Worm (Caenorhabditis elegans): Measurements from ENCODE around the gene vps-37.

The vps-37 gene

ce11 chrV:5587042-5587441, 5.5 kb upstream of the vps-37 start:
- TF ChIP-seq tbx-11 (GFP tag; IDR thresholded peaks at IDR 0.05) = no peak
- no peak for TF ChIP-seq tra-4 (tag; optimal IDR thresholded peaks at IDR 0.05)
- TF ChIP-seq sea-1 (GFP tag; conservative IDR thresholded peaks at IDR 0.05) = no peak
- TF ChIP-seq hmg-4 (GFP tag; optimal IDR thresholded peaks at IDR 0.05) = no peak
- TF ChIP-seq hnd-1 (tag; optimal IDR thresholded peaks at IDR 0.05) = no peak
- TF ChIP-seq pes-1 (GFP tag; IDR thresholded peaks at IDR 0.05) = no peak
- TF ChIP-seq tbx-37 (GFP tag; conservative IDR thresholded peaks at IDR 0.05) = no peak
- no peak for TF ChIP-seq aly-1 (tag; optimal IDR thresholded peaks at IDR 0.05)
- TF ChIP-seq hmbx-1 (tag; optimal IDR thresholded peaks at IDR 0.05) = no peak
- no peak for TF ChIP-seq ceh-13 (GFP tag; optimal IDR thresholded peaks at IDR 0.05)
- no peak for TF ChIP-seq F13C5.2 (tag; optimal IDR thresholded peaks at IDR 0.05)
- no peak for TF ChIP-seq scrt-1 (GFP tag; IDR thresholded peaks at IDR 0.05)
- no peak for TF ChIP-seq ama-1 (optimal IDR thresholded peaks at IDR 0.05)
- TF ChIP-seq ets-7 (tag; optimal IDR thresholded peaks at IDR 0.05) = no peak
- TF ChIP-seq ceh-36 (tag; optimal IDR thresholded peaks at IDR 0.05) = no peak
- no peak for TF ChIP-seq B0310.2 (tag; optimal IDR thresholded peaks at IDR 0.05)
- no peak for TF ChIP-seq flt-1 (GFP tag; IDR thresholded peaks at IDR 0.05)

ce11 chrV:5587955-5588354, 4.5 kb upstream of the vps-37 start:
- TF ChIP-seq aly-1 (tag; optimal IDR thresholded peaks at IDR 0.05) = no peak
- no peak for TF ChIP-seq B0310.2 (tag; optimal IDR thresholded peaks at IDR 0.05)
- TF ChIP-seq F13C5.2 (tag; optimal IDR thresholded peaks at IDR 0.05) = no peak
- no peak for TF ChIP-seq tbx-37 (GFP tag; conservative IDR thresholded peaks at IDR 0.05)
- TF ChIP-seq scrt-1 (GFP tag; IDR thresholded peaks at IDR 0.05) = no peak
- no peak for TF ChIP-seq hmbx-1 (tag; optimal IDR thresholded peaks at IDR 0.05)

- no peak for TF ChIP-seq tbx-11 (GFP tag; IDR thresholded peaks at IDR 0.05)
Measured at ce11 chrV:5591887-5592286, 613 bp upstream of the vps-37 start.

- TF ChIP-seq ama-1 (optimal IDR thresholded peaks at IDR 0.05) (no peak), aly-1 (tag; optimal IDR thresholded peaks at IDR 0.05) (no peak), B0310.2 (tag; optimal IDR thresholded peaks at IDR 0.05) (no peak), ceh-13 (GFP tag; optimal IDR thresholded peaks at IDR 0.05) (no peak), flt-1 (GFP tag; IDR thresholded peaks at IDR 0.05) (no peak), tbx-37 (GFP tag; conservative IDR thresholded peaks at IDR 0.05) (no peak), ceh-36 (tag; optimal IDR thresholded peaks at IDR 0.05) (no peak), F13C5.2 (tag; optimal IDR thresholded peaks at IDR 0.05) (no peak), hmg-4 (GFP tag; optimal IDR thresholded peaks at IDR 0.05) (no peak), sea-1 (GFP tag; conservative IDR thresholded peaks at IDR 0.05) (no peak), pes-1 (GFP tag; IDR thresholded peaks at IDR 0.05) (no peak), tra-4 (tag; optimal IDR thresholded peaks at IDR 0.05) (no peak), tbx-11 (GFP tag; IDR thresholded peaks at IDR 0.05) (no peak), ets-7 (tag; optimal IDR thresholded peaks at IDR 0.05) (no peak), scrt-1 (GFP tag; IDR thresholded peaks at IDR 0.05) (no peak), hmbx-1 (tag; optimal IDR thresholded peaks at IDR 0.05) (no peak), hnd-1 (tag; optimal IDR thresholded peaks at IDR 0.05) (no peak)
Measured at ce11 chrV:5593406-5593805, 906 bp downstream of the vps-37 start, which contains the start of gene mrpl-48. mrpl-48 (plus strand) TSS chrV:5593706.

ce11 chrV:5594315-5594714, 1.8 kb downstream of the vps-37 start, which contains the start of gene crn-2:
crn-2 (plus strand) TSS chrV:5594615.
- TF ChIP-seq flt-1 (GFP tag; IDR thresholded peaks at IDR 0.05) (no peak), hmg-4 (GFP tag; optimal IDR thresholded peaks at IDR 0.05) (no peak)

ce11 chrV:5596391-5597030, 4.0 kb downstream of the vps-37 start, which contains the start of gene zhit-1:
zhit-1 (minus strand) TSS chrV:5596551.
- TF ChIP-seq sea-1 (GFP tag; conservative IDR thresholded peaks at IDR 0.05) = no peak
- TF ChIP-seq tra-4 (tag; optimal IDR thresholded peaks at IDR 0.05) = no peak
- no peak for TF ChIP-seq ceh-36 (tag; optimal IDR thresholded peaks at IDR 0.05)
- TF ChIP-seq F13C5.2 (tag; optimal IDR thresholded peaks at IDR 0.05) = no peak
- TF ChIP-seq pes-1 (GFP tag; IDR thresholded peaks at IDR 0.05) = no peak
- no peak for TF ChIP-seq tbx-11 (GFP tag; IDR thresholded peaks at IDR 0.05)
- no peak for TF ChIP-seq aly-1 (tag; optimal IDR thresholded peaks at IDR 0.05)
- TF ChIP-seq ceh-13 (GFP tag; optimal IDR thresholded peaks at IDR 0.05) = no peak

- TF ChIP-seq sea-1 (GFP tag; conservative IDR thresholded peaks at IDR 0.05) = no peak
- no peak for TF ChIP-seq flt-1 (GFP tag; IDR thresholded peaks at IDR 0.05)
- TF ChIP-seq ceh-36 (tag; optimal IDR thresholded peaks at IDR 0.05) = no peak
- TF ChIP-seq hmbx-1 (tag; optimal IDR thresholded peaks at IDR 0.05) = no peak
- no peak for TF ChIP-seq scrt-1 (GFP tag; IDR thresholded peaks at IDR 0.05)
- TF ChIP-seq hmg-4 (GFP tag; optimal IDR thresholded peaks at IDR 0.05) = no peak
- TF ChIP-seq ceh-13 (GFP tag; optimal IDR thresholded peaks at IDR 0.05) = no peak
- TF ChIP-seq B0310.2 (tag; optimal IDR thresholded peaks at IDR 0.05) = no peak
- no peak for TF ChIP-seq hnd-1 (tag; optimal IDR thresholded peaks at IDR 0.05)
- TF ChIP-seq aly-1 (tag; optimal IDR thresholded peaks at IDR 0.05) = no peak
- no peak for TF ChIP-seq tra-4 (tag; optimal IDR thresholded peaks at IDR 0.05)
- no peak for TF ChIP-seq F13C5.2 (tag; optimal IDR thresholded peaks at IDR 0.05)
- TF ChIP-seq ets-7 (tag; optimal IDR thresholded peaks at IDR 0.05) = no peak
- no peak for TF ChIP-seq tbx-11 (GFP tag; IDR thresholded peaks at IDR 0.05)
- TF ChIP-seq tbx-37 (GFP tag; conservative IDR thresholded peaks at IDR 0.05) = no peak
Measured at ce11 chrV:5601263-5601662, 8.8 kb downstream of the vps-37 start, which contains the start of gene CD4.8. CD4.8 (minus strand) TSS chrV:5601363.

ce11 chrV:5606255-5606654, 13.8 kb downstream of the vps-37 start, which contains the start of gene CD4.1:
CD4.1 (plus strand) TSS chrV:5606555.
- TF ChIP-seq aly-1 (tag; optimal IDR thresholded peaks at IDR 0.05) = no peak
- TF ChIP-seq ceh-13 (GFP tag; optimal IDR thresholded peaks at IDR 0.05) = no peak
- no peak for TF ChIP-seq tbx-37 (GFP tag; conservative IDR thresholded peaks at IDR 0.05)
- no peak for TF ChIP-seq F13C5.2 (tag; optimal IDR thresholded peaks at IDR 0.05)
- no peak for TF ChIP-seq hmg-4 (GFP tag; optimal IDR thresholded peaks at IDR 0.05)
- no peak for TF ChIP-seq ceh-36 (tag; optimal IDR thresholded peaks at IDR 0.05)
- TF ChIP-seq ama-1 (optimal IDR thresholded peaks at IDR 0.05) = no peak
- no peak for TF ChIP-seq scrt-1 (GFP tag; IDR thresholded peaks at IDR 0.05)
- no peak for TF ChIP-seq tra-4 (tag; optimal IDR thresholded peaks at IDR 0.05)
- no peak for TF ChIP-seq flt-1 (GFP tag; IDR thresholded peaks at IDR 0.05)
- TF ChIP-seq hmbx-1 (tag; optimal IDR thresholded peaks at IDR 0.05) = no peak
- TF ChIP-seq ets-7 (tag; optimal IDR thresholded peaks at IDR 0.05) = no peak
- no peak for TF ChIP-seq sea-1 (GFP tag; conservative IDR thresholded peaks at IDR 0.05)
- TF ChIP-seq tbx-11 (GFP tag; IDR thresholded peaks at IDR 0.05) = no peak
- TF ChIP-seq hnd-1 (tag; optimal IDR thresholded peaks at IDR 0.05) = no peak
